Fruit fly (Drosophila melanogaster) whole organism, wandering third instar larva: ENCODE measurements around the gene shd.

Experiments used
- Abd-B ChIP-seq: fragments of >200 bp; optimal IDR thresholded peaks from 2 replicates; lab custom pipeline; 2017; ENCODE audit warnings: missing biosample characterization, missing genetic modification characterization
- CG32264 ChIP-seq: fragments of 200-800 bp; sonication (Bioruptor generic); optimal IDR thresholded peaks from 2 replicates; lab custom pipeline; 2016; ENCODE audit warnings: missing biosample characterization, missing genetic modification characterization
- CG9705 ChIP-seq: fragments of 200-800 bp; sonication (Bioruptor generic); optimal IDR thresholded peaks from 2 replicates; lab custom pipeline; 2018; ENCODE audit warnings: missing biosample characterization, mild to moderate bottlenecking, missing genetic modification characterization
- CrebA ChIP-seq: fragments of 200-800 bp; sonication (Bioruptor generic); optimal IDR thresholded peaks from 2 replicates; lab custom pipeline; 2016; ENCODE audit warnings: missing biosample characterization, mild to moderate bottlenecking, missing genetic modification characterization, borderline replicate concordance
- Dfd ChIP-seq: fragments of >200 bp; optimal IDR thresholded peaks from 2 replicates; lab custom pipeline; 2017; ENCODE audit warnings: missing biosample characterization, missing genetic modification characterization
- Dif ChIP-seq: fragments of 200-275, 200-300 bp; sonication (Bioruptor generic); optimal IDR thresholded peaks from 2 replicates; lab custom pipeline; 2018; ENCODE audit warnings: missing biosample characterization, missing genetic modification characterization; ENCODE audit not compliant: partially characterized antibody
- GATAd ChIP-seq: sonication (Bioruptor generic); optimal IDR thresholded peaks from 2 replicates; lab custom pipeline; 2016; ENCODE audit warnings: missing biosample characterization, missing genetic modification characterization
- HLH106 ChIP-seq: fragments of 200-800 bp; optimal IDR thresholded peaks from 3 replicates; lab custom pipeline; 2019; ENCODE audit warnings: missing biosample characterization, mild to moderate bottlenecking, missing genetic modification characterization, moderate library complexity
- Hnf4 ChIP-seq: fragments of 200-800 bp; sonication (Bioruptor generic); optimal IDR thresholded peaks from 2 replicates; lab custom pipeline; 2016; ENCODE audit warnings: missing biosample characterization, mild to moderate bottlenecking, missing genetic modification characterization
- Hr78 ChIP-seq: fragments of >200 bp; optimal IDR thresholded peaks from 2 replicates; lab custom pipeline; 2017; ENCODE audit warnings: missing biosample characterization, missing genetic modification characterization
- Hr83 ChIP-seq: fragments of 200-300 bp; sonication (Bioruptor generic); optimal IDR thresholded peaks from 2 replicates; lab custom pipeline; 2016; ENCODE audit warnings: missing biosample characterization, mild to moderate bottlenecking, missing genetic modification characterization, moderate library complexity; ENCODE audit not compliant: poor library complexity, severe bottlenecking
- Jra ChIP-seq: sonication (Bioruptor generic); optimal IDR thresholded peaks from 2 replicates; lab custom pipeline; 2016; ENCODE audit warnings: missing biosample characterization, missing genetic modification characterization
- Mio ChIP-seq: sonication (Bioruptor generic); optimal IDR thresholded peaks from 2 replicates; lab custom pipeline; 2016; ENCODE audit warnings: missing biosample characterization, missing genetic modification characterization
- Myc ChIP-seq: fragments of >200 bp; optimal IDR thresholded peaks from 2 replicates; lab custom pipeline; 2017
- N ChIP-seq: fragments of >200 bp; optimal IDR thresholded peaks from 2 replicates; lab custom pipeline; 2018; ENCODE audit warnings: missing biosample characterization, missing external identifiers, missing genetic modification characterization
- OdsH ChIP-seq: fragments of 200-800 bp; sonication (Bioruptor generic); optimal IDR thresholded peaks from 2 replicates; lab custom pipeline; 2016; ENCODE audit warnings: missing biosample characterization, mild to moderate bottlenecking, missing genetic modification characterization
- Rel ChIP-seq, 2 experiments: fragments of 200-800 bp; sonication (Bioruptor generic) in 1 of 2; optimal IDR thresholded peaks; 2 replicates in 1 of 2; 3 replicates in 1 of 2; lab custom pipeline; 2016 to 2019; ENCODE audit warnings: mild to moderate bottlenecking in 2 of 2, missing biosample characterization in 2 of 2, missing genetic modification characterization in 2 of 2, moderate library complexity in 1 of 2
- Sp1 ChIP-seq: fragments of 200-800 bp; sonication (Bioruptor generic); optimal IDR thresholded peaks from 3 replicates; lab custom pipeline; 2019; ENCODE audit warnings: missing biosample characterization, mild to moderate bottlenecking, missing genetic modification characterization, moderate library complexity
- Vsx2 ChIP-seq: fragments of 200-300, 225-300 bp; sonication (Bioruptor generic); optimal IDR thresholded peaks from 2 replicates; lab custom pipeline; 2018; ENCODE audit warnings: missing biosample characterization, missing genetic modification characterization; ENCODE audit not compliant: partially characterized antibody
- br ChIP-seq: fragments of 200-800 bp; sonication (Bioruptor generic); optimal IDR thresholded peaks from 2 replicates; lab custom pipeline; 2016; ENCODE audit warnings: missing biosample characterization, missing genetic modification characterization
- brk ChIP-seq: fragments of 200-800 bp; sonication (Bioruptor generic); optimal IDR thresholded peaks from 2 replicates; lab custom pipeline; 2016; ENCODE audit warnings: missing biosample characterization, mild to moderate bottlenecking, missing genetic modification characterization
- dl ChIP-seq, 2 experiments: fragments of 175-275, 200-275 bp in 1 of 2; fragments of 200-275 bp in 1 of 2; sonication (Bioruptor generic); optimal IDR thresholded peaks; lab custom pipeline; 2018; ENCODE audit warnings: mild to moderate bottlenecking in 2 of 2, missing biosample characterization in 2 of 2, missing genetic modification characterization in 2 of 2, moderate library complexity in 2 of 2; ENCODE audit not compliant: partially characterized antibody in 2 of 2, insufficient read depth in 1 of 2
- dmrt93B ChIP-seq: fragments of 200-800 bp; sonication (Bioruptor generic); optimal IDR thresholded peaks from 2 replicates; lab custom pipeline; 2018; ENCODE audit warnings: missing biosample characterization, mild to moderate bottlenecking, missing genetic modification characterization
- dsf ChIP-seq: sonication (Bioruptor generic); optimal IDR thresholded peaks from 2 replicates; lab custom pipeline; 2016; ENCODE audit warnings: missing biosample characterization, missing genetic modification characterization, borderline replicate concordance
- ey ChIP-seq: fragments of 200-800 bp; sonication (Bioruptor generic); optimal IDR thresholded peaks from 2 replicates; lab custom pipeline; 2016; ENCODE audit warnings: missing biosample characterization, missing genetic modification characterization
- foxo ChIP-seq, 2 experiments: fragments of 200-800 bp; sonication (Bioruptor generic); optimal IDR thresholded peaks; 2 replicates in 1 of 2; 3 replicates in 1 of 2; lab custom pipeline; 2016 to 2017; ENCODE audit warnings: missing biosample characterization in 2 of 2, missing genetic modification characterization in 2 of 2
- fru ChIP-seq: fragments of 200-800 bp; sonication (Bioruptor generic); optimal IDR thresholded peaks from 3 replicates; lab custom pipeline; 2016; ENCODE audit warnings: missing biosample characterization, mild to moderate bottlenecking, missing genetic modification characterization
- h ChIP-seq: fragments of 200-800 bp; sonication (Bioruptor generic); optimal IDR thresholded peaks from 3 replicates; lab custom pipeline; 2016; ENCODE audit warnings: missing biosample characterization, mild to moderate bottlenecking, missing genetic modification characterization
- jim ChIP-seq: fragments of 175-275, 200-325 bp; sonication (Bioruptor generic); optimal IDR thresholded peaks from 2 replicates; lab custom pipeline; 2016; ENCODE audit warnings: missing biosample characterization, mild to moderate bottlenecking, missing genetic modification characterization
- lola ChIP-seq: fragments of >200 bp; optimal IDR thresholded peaks from 2 replicates; lab custom pipeline; 2017; ENCODE audit warnings: missing biosample characterization, missing genetic modification characterization
- pan ChIP-seq: fragments of >200 bp; optimal IDR thresholded peaks from 2 replicates; lab custom pipeline; 2017
- psq ChIP-seq: fragments of 200-800 bp; sonication (Bioruptor generic); optimal IDR thresholded peaks from 3 replicates; lab custom pipeline; 2017; ENCODE audit warnings: missing biosample characterization, mild to moderate bottlenecking, missing genetic modification characterization, moderate library complexity
- rgr ChIP-seq: fragments of 200-800 bp; sonication (Bioruptor generic); optimal IDR thresholded peaks from 3 replicates; lab custom pipeline; 2016; ENCODE audit warnings: missing biosample characterization, mild to moderate bottlenecking, missing genetic modification characterization
- sage ChIP-seq: fragments of 200-800 bp; sonication (Bioruptor generic); optimal IDR thresholded peaks from 2 replicates; lab custom pipeline; 2016; ENCODE audit warnings: missing biosample characterization, mild to moderate bottlenecking, missing genetic modification characterization
- sv ChIP-seq: fragments of 200-800 bp; sonication (Bioruptor generic); optimal IDR thresholded peaks from 3 replicates; lab custom pipeline; 2016; ENCODE audit warnings: missing biosample characterization, missing genetic modification characterization
- tai ChIP-seq: sonication (Bioruptor generic); optimal IDR thresholded peaks from 2 replicates; lab custom pipeline; 2016; ENCODE audit warnings: missing biosample characterization, missing genetic modification characterization
- usp ChIP-seq: fragments of >200 bp; optimal IDR thresholded peaks from 2 replicates; lab custom pipeline; 2017; ENCODE audit warnings: missing biosample characterization, missing genetic modification characterization
- woc ChIP-seq: sonication (Bioruptor generic); optimal IDR thresholded peaks from 2 replicates; lab custom pipeline; 2016; ENCODE audit warnings: missing biosample characterization, mild to moderate bottlenecking, missing genetic modification characterization

The shd gene

dm6 chr3L:14645120-14645519 lies 30.9 kb downstream of the shd start:
- TF ChIP-seq Hr83 (no peak), dmrt93B (no peak), pan (lab: Kevin White, UChicago) (no peak), tai (GFP tag; lab: Kevin White, UChicago) (no peak), Rel (GFP tag; optimal IDR thresholded peaks at IDR 0.05; lab: Kevin White, UChicago) (no peak), Rel (tag; optimal IDR thresholded peaks at IDR 0.05; lab: Kevin White, UChicago) (no peak), sv (GFP tag; lab: Kevin White, UChicago) (no peak), Sp1 (GFP tag; lab: Kevin White, UChicago) (no peak), foxo (GFP tag; optimal IDR thresholded peaks at IDR 0.05; lab: Kevin White, UChicago) (no peak), fru (GFP tag; lab: Kevin White, UChicago) (no peak), Myc (lab: Kevin White, UChicago) (no peak), rgr (GFP tag; lab: Kevin White, UChicago) (no peak), OdsH (GFP tag; lab: Kevin White, UChicago) (no peak), N (GFP tag; lab: Kevin White, UChicago) (no peak), ey (no peak), Dfd (GFP tag; lab: Kevin White, UChicago) (no peak), Mio (GFP tag; lab: Kevin White, UChicago) (no peak), CrebA (GFP tag; lab: Kevin White, UChicago) (no peak), GATAd (no peak)

- TF ChIP-seq Abd-B (no peak), dmrt93B (no peak), pan (lab: Kevin White, UChicago) (no peak), h (GFP tag; lab: Kevin White, UChicago) (no peak), Vsx2 (GFP tag; lab: Kevin White, UChicago) (no peak), OdsH (GFP tag; lab: Kevin White, UChicago) (no peak), Rel (GFP tag; optimal IDR thresholded peaks at IDR 0.05; lab: Kevin White, UChicago) (no peak), Rel (tag; optimal IDR thresholded peaks at IDR 0.05; lab: Kevin White, UChicago) (no peak), sage (no peak), Hnf4 (GFP tag; lab: Kevin White, UChicago) (no peak), Sp1 (GFP tag; lab: Kevin White, UChicago) (no peak), Jra (GFP tag; lab: Kevin White, UChicago) (no peak), dl (GFP tag; optimal IDR thresholded peaks at IDR 0.05; lab: Kevin White, UChicago; ENCODE audit: insufficient read depth in 1 of 2, partially characterized antibody in 2 of 2) (no peak), Dif (GFP tag; lab: Kevin White, UChicago) (no peak), foxo (GFP tag; optimal IDR thresholded peaks at IDR 0.05; lab: Kevin White, UChicago) (no peak), Hr78 (GFP tag; lab: Kevin White, UChicago) (no peak), fru (GFP tag; lab: Kevin White, UChicago) (no peak), rgr (GFP tag; lab: Kevin White, UChicago) (no peak), N (GFP tag; lab: Kevin White, UChicago) (no peak), Hr83 (no peak), psq (GFP tag; lab: Kevin White, UChicago) (no peak)
Observed at dm6 chr3L:14645934-14646333, 31.7 kb downstream of the shd start.

dm6 chr3L:14647210-14647869 lies 33.1 kb downstream of the shd start:
- TF ChIP-seq pan (lab: Kevin White, UChicago) (no peak), lola (GFP tag; lab: Kevin White, UChicago) (no peak), foxo (GFP tag; optimal IDR thresholded peaks at IDR 0.05; lab: Kevin White, UChicago) (peak in 1 of 2 experiments; percentile 81), Hr78 (GFP tag; lab: Kevin White, UChicago) (no peak), dsf (GFP tag; lab: Kevin White, UChicago) (no peak), CG9705 (peak; percentile 11), dmrt93B (peak; percentile 43), N (GFP tag; lab: Kevin White, UChicago) (no peak), Vsx2 (GFP tag; lab: Kevin White, UChicago) (no peak), Myc (lab: Kevin White, UChicago) (no peak), br (peak; percentile 63), rgr (GFP tag; lab: Kevin White, UChicago) (peak; percentile 76), CrebA (GFP tag; lab: Kevin White, UChicago) (no peak), HLH106 (tag; lab: Kevin White, UChicago) (peak; percentile 89), tai (GFP tag; lab: Kevin White, UChicago) (no peak), Sp1 (GFP tag; lab: Kevin White, UChicago) (peak; percentile 82), usp (no peak), jim (no peak), Jra (GFP tag; lab: Kevin White, UChicago) (no peak), psq (GFP tag; lab: Kevin White, UChicago) (peak; percentile 72), Hnf4 (GFP tag; lab: Kevin White, UChicago) (peak; percentile 64), CG32264 (GFP tag; lab: Kevin White, UChicago) (no peak), woc (peak; percentile 28), sv (GFP tag; lab: Kevin White, UChicago) (no peak), GATAd (no peak), brk (peak; percentile 72), Mio (GFP tag; lab: Kevin White, UChicago) (no peak), h (GFP tag; lab: Kevin White, UChicago) (peak; percentile 88), Abd-B (no peak), Hr83 (no peak), sage (peak; percentile 17), ey (peak; percentile 60), fru (GFP tag; lab: Kevin White, UChicago) (peak; percentile 70), dl (GFP tag; optimal IDR thresholded peaks at IDR 0.05; lab: Kevin White, UChicago; ENCODE audit: insufficient read depth in 1 of 2, partially characterized antibody in 2 of 2) (no peak), Dfd (GFP tag; lab: Kevin White, UChicago) (no peak), Rel (GFP tag; optimal IDR thresholded peaks at IDR 0.05; lab: Kevin White, UChicago) (peak; percentile 61), Rel (tag; optimal IDR thresholded peaks at IDR 0.05; lab: Kevin White, UChicago) (peak; percentile 20), Dif (GFP tag; lab: Kevin White, UChicago) (no peak)
